Worm (Caenorhabditis elegans) whole organism, late embryonic: ENCODE results near the gene C17H12.5.

ENCODE experiments used
- nhr-11 ChIP-seq: fragments of 150-350 bp; optimal IDR thresholded peaks from 2 replicates; lab custom pipeline; 2014; ENCODE audit warnings: missing biosample characterization, missing genetic modification characterization
- npax-4 ChIP-seq: sonication (generic microtip); optimal IDR thresholded peaks from 2 replicates; lab custom pipeline; 2016; ENCODE audit warnings: missing genetic modification characterization, missing compliant biosample characterization
- pax-1 ChIP-seq: fragments of 150-350 bp; optimal IDR thresholded peaks from 2 replicates; lab custom pipeline; 2014; ENCODE audit warnings: missing biosample characterization, missing genetic modification characterization
- pqm-1 ChIP-seq: sonication (generic microtip); optimal IDR thresholded peaks from 2 replicates; lab custom pipeline; 2016; ENCODE audit warnings: missing genetic modification characterization, missing compliant biosample characterization
- unc-55 ChIP-seq: sonication (generic microtip); optimal IDR thresholded peaks from 2 replicates; lab custom pipeline; 2017; ENCODE audit warnings: missing biosample characterization, missing genetic modification reagents, missing genetic modification characterization
- unc-86 ChIP-seq: sonication (generic microtip); optimal IDR thresholded peaks from 2 replicates; lab custom pipeline; 2016; ENCODE audit warnings: missing genetic modification characterization, missing compliant biosample characterization

DNA sequence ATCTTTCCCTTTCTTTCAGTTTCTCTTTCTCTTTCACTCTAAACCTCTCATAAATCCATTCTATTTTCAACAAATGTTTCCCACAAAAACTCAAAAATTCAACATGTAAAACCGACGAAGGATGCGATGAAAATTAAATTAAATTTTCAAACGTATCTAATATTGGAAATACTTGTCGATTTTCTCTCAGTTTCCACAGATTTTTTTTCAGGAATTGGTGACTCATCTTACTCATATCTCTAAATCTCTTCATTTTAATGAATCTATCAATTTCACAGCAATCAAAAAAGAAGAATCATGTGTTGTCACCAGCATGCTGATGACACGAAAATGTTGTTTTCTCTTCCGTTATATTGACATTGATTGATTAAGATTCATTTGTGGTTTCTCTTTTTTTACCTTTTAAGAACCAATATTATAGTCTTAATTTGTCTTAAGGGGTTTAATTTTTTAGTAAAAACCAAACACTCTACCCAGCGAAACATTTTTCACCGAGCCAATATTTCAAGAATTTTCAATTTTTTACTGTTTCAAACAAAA lies 13.6 kb downstream of the C17H12.5 start:
- TF ChIP-seq pqm-1 (tag; lab: Kevin White, UChicago) (no peak), nhr-11 (tag; lab: Kevin White, UChicago) (no peak), unc-86 (tag; lab: Kevin White, UChicago) (no peak), pax-1 (tag; lab: Kevin White, UChicago) (no peak), npax-4 (tag; lab: Kevin White, UChicago) (no peak), unc-55 (GFP tag; lab: Kevin White, UChicago) (no peak)
